Worm (Caenorhabditis elegans): Measurements from ENCODE around the gene fax-1.

fax-1 gene

ce11 chrX:3156062-3156791 lies 42.9 kb downstream of the fax-1 start:
- TF ChIP-seq rcor-1 (GFP tag; IDR thresholded peaks at IDR 0.05): no peak
- no peak for TF ChIP-seq madf-10 (tag; optimal IDR thresholded peaks at IDR 0.05)
- TF ChIP-seq nhr-90 (tag; optimal IDR thresholded peaks at IDR 0.05): no peak
- no peak for TF ChIP-seq bed-2 (GFP tag; IDR thresholded peaks at IDR 0.05)
- TF ChIP-seq ceh-58 (GFP tag; IDR thresholded peaks at IDR 0.05): no peak
- TF ChIP-seq F57C9.4 (tag; optimal IDR thresholded peaks at IDR 0.05): no peak

ce11 chrX:3155111-3155843 lies 43.9 kb downstream of the fax-1 start:
- TF ChIP-seq hmg-20 (GFP tag; IDR thresholded peaks at IDR 0.05): no peak
- TF ChIP-seq K12H6.12 (tag; optimal IDR thresholded peaks at IDR 0.05): no peak
- no peak for TF ChIP-seq rec-8 (tag; optimal IDR thresholded peaks at IDR 0.05)
- TF ChIP-seq cebp-2 (GFP tag; IDR thresholded peaks at IDR 0.05): no peak
- no peak for TF ChIP-seq snpc-1.3 (tag; optimal IDR thresholded peaks at IDR 0.05; ENCODE audit: insufficient read depth)
- TF ChIP-seq ztf-18 (tag; optimal IDR thresholded peaks at IDR 0.05): no peak
- no peak for TF ChIP-seq cebp-1 (GFP tag; IDR thresholded peaks at IDR 0.05)
- peak; percentile 22 for TF ChIP-seq cebp-1 (tag; optimal IDR thresholded peaks at IDR 0.05)
- TF ChIP-seq C17E4.6 (GFP tag; IDR thresholded peaks at IDR 0.05): no peak
- TF ChIP-seq Y95B8A.8 (GFP tag; IDR thresholded peaks at IDR 0.05): no peak
- no peak for TF ChIP-seq F33H1.4 (GFP tag; IDR thresholded peaks at IDR 0.05)
- TF ChIP-seq hsf-1 (GFP tag; IDR thresholded peaks at IDR 0.05): peak; percentile 39; the same call in 1 of the 2 replicates
- no peak for TF ChIP-seq Y53F4B.3 (GFP tag; IDR thresholded peaks at IDR 0.05)
- peak; percentile 26 for TF ChIP-seq rpc-1 (optimal IDR thresholded peaks at IDR 0.05)
- no peak for TF ChIP-seq rpc-1 (tag; optimal IDR thresholded peaks at IDR 0.05)

- TF ChIP-seq nhr-80 (tag; optimal IDR thresholded peaks at IDR 0.05) (peak; percentile 75), lsl-1 (GFP tag; optimal IDR thresholded peaks at IDR 0.05) (no peak), ztf-28 (GFP tag; IDR thresholded peaks at IDR 0.05) (no peak), lin-26 (GFP tag; IDR thresholded peaks at IDR 0.05) (no peak)
These were observed 44.6 kb downstream of the fax-1 start for ce11 chrX:3154562-3154961.

ce11 chrX:3153133-3153532 lies 46.0 kb downstream of the fax-1 start:
- no peak for TF ChIP-seq cebp-1 (GFP tag; IDR thresholded peaks at IDR 0.05)
- TF ChIP-seq cebp-1 (tag; optimal IDR thresholded peaks at IDR 0.05): peak; percentile 49
- TF ChIP-seq pbrm-1 (GFP tag; IDR thresholded peaks at IDR 0.05): no peak
- TF ChIP-seq ets-4 (GFP tag; optimal IDR thresholded peaks at IDR 0.05): peak; percentile 18
- TF ChIP-seq ZK185.1 (tag; optimal IDR thresholded peaks at IDR 0.05; ENCODE audit: poor library complexity, severe bottlenecking): no peak
- TF ChIP-seq unc-130 (GFP tag; optimal IDR thresholded peaks at IDR 0.05): no peak
- TF ChIP-seq ztf-22 (GFP tag; optimal IDR thresholded peaks at IDR 0.05): peak; percentile 45
- TF ChIP-seq atf-7 (tag; optimal IDR thresholded peaks at IDR 0.05): peak; percentile 10
- peak; percentile 60 for TF ChIP-seq dox-1 (GFP tag; IDR thresholded peaks at IDR 0.05)
- TF ChIP-seq B0019.2 (GFP tag; conservative IDR thresholded peaks at IDR 0.05): no peak
- TF ChIP-seq pha-4 (tag; optimal IDR thresholded peaks at IDR 0.05): peak; percentile 7
- TF ChIP-seq ceh-100 (GFP tag; IDR thresholded peaks at IDR 0.05): no peak
- TF ChIP-seq nhr-80 (tag; optimal IDR thresholded peaks at IDR 0.05): peak; percentile 96
